Worm (Caenorhabditis elegans): Measurements from ENCODE around the gene lin-32.

lin-32 gene

ce11 chrX:2229305-2230172 is at the start of gene lin-32:
Gene lin-32 (minus strand): TSS chrX:2230122.
- TF ChIP-seq elt-2 (tag; optimal IDR thresholded peaks at IDR 0.05), result no peak

- TF ChIP-seq pha-4 (tag; optimal IDR thresholded peaks at IDR 0.05), result no peak
- no peak for TF ChIP-seq ztf-4 (tag; optimal IDR thresholded peaks at IDR 0.05)
- TF ChIP-seq egl-5 (tag; optimal IDR thresholded peaks at IDR 0.05), result no peak
- TF ChIP-seq mml-1 (tag; optimal IDR thresholded peaks at IDR 0.05), result no peak
- no peak for TF ChIP-seq skn-1 (tag; optimal IDR thresholded peaks at IDR 0.05)
- TF ChIP-seq nfya-1 (tag; optimal IDR thresholded peaks at IDR 0.05; ENCODE audit: insufficient read depth), result no peak
Measured at ce11 chrX:2276000-2276399, 46.1 kb upstream of the lin-32 start.

DNA sequence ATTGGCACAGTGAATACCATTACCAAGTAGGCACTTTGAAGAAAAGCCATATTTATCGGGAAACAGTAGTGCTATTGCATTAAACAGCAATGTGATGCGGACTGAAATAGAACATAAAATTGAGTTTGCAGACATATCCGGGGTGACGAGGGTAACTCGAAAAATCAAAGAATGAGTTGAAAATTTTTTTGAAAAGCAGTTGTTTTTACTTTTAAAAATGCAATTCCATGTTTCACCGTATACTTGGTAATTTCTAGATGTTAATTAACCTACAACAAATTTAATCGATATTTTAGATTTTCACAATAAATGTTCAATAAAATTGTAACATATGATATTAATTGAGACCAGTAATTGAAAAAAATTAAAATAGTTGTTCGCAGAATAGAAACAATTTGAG is 44.3 kb upstream of the lin-32 start, which contains the start of gene AH9.4:
AH9.4 (minus strand) TSS at position 101 of the 400 bp plus-strand sequence.
- no peak for TF ChIP-seq daf-12 (tag; optimal IDR thresholded peaks at IDR 0.05)
- TF ChIP-seq ceh-28 (tag; optimal IDR thresholded peaks at IDR 0.05), result no peak
- TF ChIP-seq nhr-43 (tag; optimal IDR thresholded peaks at IDR 0.05; ENCODE audit: poor library complexity, severe bottlenecking), result no peak
- TF ChIP-seq nhr-11 (tag; optimal IDR thresholded peaks at IDR 0.05), result no peak
- no peak for TF ChIP-seq elt-2 (tag; optimal IDR thresholded peaks at IDR 0.05)
- no peak for TF ChIP-seq pha-4 (tag; optimal IDR thresholded peaks at IDR 0.05)
- TF ChIP-seq nhr-76 (tag; optimal IDR thresholded peaks at IDR 0.05), result no peak
- no peak for TF ChIP-seq lin-39 (tag; optimal IDR thresholded peaks at IDR 0.05)
- no peak for TF ChIP-seq elt-1 (tag; optimal IDR thresholded peaks at IDR 0.05)
- no peak for TF ChIP-seq jun-1 (tag; optimal IDR thresholded peaks at IDR 0.05)
- TF ChIP-seq nhr-28 (tag; optimal IDR thresholded peaks at IDR 0.05), result no peak
- TF ChIP-seq egl-27 (tag; optimal IDR thresholded peaks at IDR 0.05), result no peak
- no peak for TF ChIP-seq eor-1 (tag; optimal IDR thresholded peaks at IDR 0.05)
- no peak for TF ChIP-seq hmg-11 (tag; optimal IDR thresholded peaks at IDR 0.05)
- TF ChIP-seq ceh-16 (tag; optimal IDR thresholded peaks at IDR 0.05), result no peak

ce11 chrX:2271429-2271828 is 41.5 kb upstream of the lin-32 start:
- TF ChIP-seq fkh-10 (GFP tag; optimal IDR thresholded peaks at IDR 0.05) (peak; percentile 75), fos-1 (tag; optimal IDR thresholded peaks at IDR 0.05) (no peak), zag-1 (tag; optimal IDR thresholded peaks at IDR 0.05) (no peak), eor-1 (tag; optimal IDR thresholded peaks at IDR 0.05) (no peak)

ce11 chrX:2267956-2268355 is 38.0 kb upstream of the lin-32 start, which contains the start of gene AH9.6:
Gene AH9.6 (minus strand): TSS chrX:2268138.
- TF ChIP-seq fkh-10 (GFP tag; optimal IDR thresholded peaks at IDR 0.05), result no peak
- no peak for TF ChIP-seq ceh-82 (tag; optimal IDR thresholded peaks at IDR 0.05)
- TF ChIP-seq tbx-2 (tag; optimal IDR thresholded peaks at IDR 0.05), result no peak
- TF ChIP-seq nfya-1 (tag; optimal IDR thresholded peaks at IDR 0.05; ENCODE audit: insufficient read depth), result peak; percentile 14
- TF ChIP-seq hmg-11 (tag; optimal IDR thresholded peaks at IDR 0.05), result no peak
- no peak for TF ChIP-seq nhr-23 (tag; optimal IDR thresholded peaks at IDR 0.05)

DNA sequence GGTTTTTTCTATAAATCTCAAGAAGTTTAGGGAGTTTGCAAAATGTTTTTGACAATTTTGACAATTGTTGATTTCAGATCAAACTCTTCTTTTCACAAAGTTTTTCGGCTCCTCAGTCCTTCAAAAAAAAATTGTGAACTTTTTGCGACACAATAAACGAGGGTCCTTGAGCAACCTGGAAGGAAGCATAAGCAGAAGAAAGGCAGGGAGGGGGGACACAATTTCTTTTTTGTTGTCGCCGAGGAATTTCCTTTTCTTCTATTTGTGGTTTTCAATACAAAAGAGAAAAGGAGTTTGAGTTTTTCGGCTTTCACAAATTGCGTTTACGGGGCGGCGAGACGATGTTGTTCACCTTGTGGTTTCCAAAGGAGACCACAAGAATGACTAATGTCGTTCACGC is 36.9 kb upstream of the lin-32 start:
- no peak for TF ChIP-seq nhr-76 (tag; optimal IDR thresholded peaks at IDR 0.05)
- peak; percentile 41 for TF ChIP-seq fkh-10 (GFP tag; optimal IDR thresholded peaks at IDR 0.05)

DNA sequence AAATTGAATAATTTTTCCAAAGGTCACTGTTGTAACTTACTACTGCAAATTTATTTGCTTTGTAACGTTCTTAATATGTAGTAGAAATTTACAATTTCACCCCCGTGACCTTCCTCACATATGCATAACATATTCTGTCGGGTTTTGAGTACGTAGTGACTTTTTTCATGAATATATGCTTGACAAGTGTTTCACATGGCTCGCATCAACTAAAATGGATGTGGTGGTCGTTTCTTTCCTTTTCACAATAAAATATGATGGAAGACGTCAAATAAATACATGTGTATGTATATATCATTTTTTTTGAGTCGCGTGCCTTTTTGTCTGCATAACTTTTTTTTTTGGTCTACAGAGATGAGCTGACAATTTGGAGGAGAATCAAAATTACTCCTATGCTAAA is 36.4 kb upstream of the lin-32 start:
- no peak for TF ChIP-seq jun-1 (tag; optimal IDR thresholded peaks at IDR 0.05)
- TF ChIP-seq lin-15B (tag; optimal IDR thresholded peaks at IDR 0.05), result no peak
- TF ChIP-seq elt-2 (tag; optimal IDR thresholded peaks at IDR 0.05), result no peak
- no peak for TF ChIP-seq ceh-9 (tag; optimal IDR thresholded peaks at IDR 0.05)
- no peak for TF ChIP-seq unc-39 (tag; optimal IDR thresholded peaks at IDR 0.05)
- no peak for TF ChIP-seq tbx-2 (tag; optimal IDR thresholded peaks at IDR 0.05)
- TF ChIP-seq egl-5 (tag; optimal IDR thresholded peaks at IDR 0.05), result no peak
- TF ChIP-seq nhr-28 (tag; optimal IDR thresholded peaks at IDR 0.05), result no peak
- TF ChIP-seq ztf-4 (tag; optimal IDR thresholded peaks at IDR 0.05), result no peak
- no peak for TF ChIP-seq daf-12 (tag; optimal IDR thresholded peaks at IDR 0.05)
- no peak for TF ChIP-seq nfya-1 (tag; optimal IDR thresholded peaks at IDR 0.05; ENCODE audit: insufficient read depth)
- no peak for TF ChIP-seq snpc-4 (tag; optimal IDR thresholded peaks at IDR 0.05)
- TF ChIP-seq sea-2 (GFP tag; optimal IDR thresholded peaks at IDR 0.05), result no peak
- TF ChIP-seq zag-1 (tag; optimal IDR thresholded peaks at IDR 0.05), result no peak
- TF ChIP-seq nhr-67 (tag; optimal IDR thresholded peaks at IDR 0.05), result no peak
- no peak for TF ChIP-seq nhr-76 (tag; optimal IDR thresholded peaks at IDR 0.05)
- no peak for TF ChIP-seq hmg-11 (tag; optimal IDR thresholded peaks at IDR 0.05)
- no peak for TF ChIP-seq R02D3.7 (tag; optimal IDR thresholded peaks at IDR 0.05)
- no peak for TF ChIP-seq pha-4 (tag; optimal IDR thresholded peaks at IDR 0.05)
- no peak for TF ChIP-seq elt-1 (tag; optimal IDR thresholded peaks at IDR 0.05)

Data from whole organism, L3 larva.